Worm (Caenorhabditis elegans) whole organism, young adult: ENCODE data around the gene B0244.6.

Source experiments
- B0035.1 ChIP-seq: sonication (generic microtip); optimal IDR thresholded peaks from 2 replicates; lab custom pipeline; 2016; ENCODE audit warnings: missing genetic modification characterization, mild to moderate bottlenecking, missing compliant biosample characterization, missing genotype, missing genetic modification reagents
- cebp-1 ChIP-seq, 2 experiments: fragments of 200-800 bp in 1 of 2; sonication (Bioruptor generic) in 1 of 2; sonication (generic microtip) in 1 of 2; IDR thresholded peaks in 1 of 2; optimal IDR thresholded peaks in 1 of 2; 2 replicates each; pipeline versions ENCODE4 v1.3.6 to Lab custom; 2017 to 2022; ENCODE audit warnings: missing compliant biosample characterization in 2 of 2, missing genetic modification characterization in 2 of 2, mild to moderate bottlenecking in 1 of 2, missing genetic modification reagents in 1 of 2, moderate library complexity in 1 of 2
- ceh-58 ChIP-seq: fragments of 200-800 bp; sonication (Bioruptor generic); IDR thresholded peaks from 2 replicates; pipeline ENCODE4 v1.3.6; 2022; ENCODE audit warnings: missing genetic modification characterization, missing compliant biosample characterization
- dpff-1 ChIP-seq: sonication (generic microtip); optimal IDR thresholded peaks from 2 replicates; lab custom pipeline; 2017; ENCODE audit warnings: mild to moderate bottlenecking, missing genetic modification characterization, missing compliant biosample characterization
- hlh-12 ChIP-seq: sonication (generic microtip); optimal IDR thresholded peaks from 2 replicates; lab custom pipeline; 2016; ENCODE audit warnings: missing genetic modification characterization, missing compliant biosample characterization
- lsl-1 ChIP-seq: fragments of 200-800 bp; sonication (Bioruptor generic); optimal IDR thresholded peaks from 2 replicates; lab custom pipeline; 2018; ENCODE audit warnings: mild to moderate bottlenecking, missing genetic modification characterization, moderate library complexity, missing compliant biosample characterization
- nfyb-1 ChIP-seq: fragments of 200-800 bp; sonication (Bioruptor generic); IDR thresholded peaks from 2 replicates; pipeline ENCODE4 v1.3.6; 2022; ENCODE audit warnings: missing genetic modification reagents, missing genetic modification characterization, missing compliant biosample characterization
- snpc-1.1 ChIP-seq: sonication (generic microtip); optimal IDR thresholded peaks from 2 replicates; lab custom pipeline; 2017; ENCODE audit warnings: missing genetic modification characterization, mild to moderate bottlenecking, missing compliant biosample characterization, antibody characterized with exemption, moderate library complexity, missing genotype, missing genetic modification reagents; ENCODE audit not compliant: insufficient read depth
- ztf-3 ChIP-seq: fragments of 200-800 bp; sonication (Bioruptor generic); optimal IDR thresholded peaks from 2 replicates; lab custom pipeline; 2018; ENCODE audit warnings: mild to moderate bottlenecking, missing genetic modification characterization, missing compliant biosample characterization

Gene B0244.6

ce11 chrIII:5785273-5785929, 47.6 kb downstream of the B0244.6 start, which contains the start of gene Y37B11A.3 (continued):
- TF ChIP-seq cebp-1 (GFP tag; IDR thresholded peaks at IDR 0.05; lab: Robert Waterston, UW) (peak; percentile 100), cebp-1 (tag; optimal IDR thresholded peaks at IDR 0.05; lab: Kevin White, UChicago) (peak; percentile 100), snpc-1.1 (tag; lab: Kevin White, UChicago) (no peak), ceh-58 (GFP tag; lab: Robert Waterston, UW) (no peak), hlh-12 (tag; lab: Kevin White, UChicago) (no peak), B0035.1 (tag; lab: Kevin White, UChicago) (no peak), ztf-3 (no peak), nfyb-1 (peak; percentile 73)

- TF ChIP-seq lsl-1 (GFP tag; lab: Kevin White, UChicago) (peak; percentile 37), dpff-1 (tag; lab: Kevin White, UChicago) (no peak)
Observed at ce11 chrIII:5790550-5790949, 52.7 kb downstream of the B0244.6 start, which contains the start of gene rev-3. Gene rev-3, minus strand, starts transcription at chrIII:5790650.
